Worm (Caenorhabditis elegans) whole organism, L1 larva: Measurements from ENCODE around the gene T24G10.2.

Experiments used
- C16A3.4 ChIP-seq: fragments of 150-350 bp; optimal IDR thresholded peaks from 2 replicates; lab custom pipeline; 2014; ENCODE audit warnings: missing biosample characterization, missing genetic modification characterization
- F16B12.6 ChIP-seq: fragments of 150-350 bp; optimal IDR thresholded peaks from 2 replicates; lab custom pipeline; 2014; ENCODE audit warnings: missing biosample characterization, missing genetic modification characterization
- alr-1 ChIP-seq: fragments of 200-800 bp; sonication (Bioruptor generic); optimal IDR thresholded peaks from 2 replicates; lab custom pipeline; 2018; ENCODE audit warnings: borderline replicate concordance, mild to moderate bottlenecking, missing genetic modification characterization, missing compliant biosample characterization
- aly-2 ChIP-seq: fragments of 150-350 bp; optimal IDR thresholded peaks from 2 replicates; lab custom pipeline; 2014; ENCODE audit warnings: missing biosample characterization, missing genetic modification characterization
- ceh-63 ChIP-seq: fragments of 200-800 bp; sonication (Bioruptor generic); optimal IDR thresholded peaks from 2 replicates; lab custom pipeline; 2018; ENCODE audit warnings: mild to moderate bottlenecking, missing genetic modification characterization, missing compliant biosample characterization
- ceh-8 ChIP-seq: fragments of 200-800 bp; sonication (Bioruptor generic); optimal IDR thresholded peaks from 2 replicates; lab custom pipeline; 2018; ENCODE audit warnings: mild to moderate bottlenecking, missing genetic modification characterization, moderate library complexity, missing compliant biosample characterization
- ceh-90 ChIP-seq: sonication (generic microtip); optimal IDR thresholded peaks from 2 replicates; lab custom pipeline; 2016; ENCODE audit warnings: missing genetic modification characterization, missing compliant biosample characterization
- ces-1 ChIP-seq: fragments of 150-350 bp; optimal IDR thresholded peaks from 2 replicates; lab custom pipeline; 2014; ENCODE audit warnings: missing biosample characterization, missing genetic modification reagents, missing genetic modification characterization
- efl-1 ChIP-seq, 4 experiments: fragments of 150-350 bp; optimal IDR thresholded peaks in 3 of 4; peaks in 1 of 4; 1 replicate in 1 of 4; 2 replicates in 3 of 4; lab custom pipeline; 2014; ENCODE audit warnings: missing biosample characterization in 2 of 4, missing genetic modification characterization in 2 of 4, missing genetic modification reagents in 2 of 4
- efl-3 ChIP-seq: fragments of 200-800 bp; sonication (Bioruptor generic); optimal IDR thresholded peaks from 2 replicates; lab custom pipeline; 2018; ENCODE audit warnings: mild to moderate bottlenecking, missing genetic modification characterization, missing compliant biosample characterization
- egl-13 ChIP-seq: sonication (generic microtip); optimal IDR thresholded peaks from 2 replicates; lab custom pipeline; 2016; ENCODE audit warnings: missing genotype, missing genetic modification reagents, missing genetic modification characterization, missing compliant biosample characterization
- egl-27 ChIP-seq, 2 experiments: fragments of 150-350 bp in 1 of 2; sonication (generic microtip); optimal IDR thresholded peaks; 3 replicates each; lab custom pipeline; 2017 to 2018; ENCODE audit warnings: missing biosample characterization in 2 of 2, missing genetic modification characterization in 2 of 2, missing genetic modification reagents in 2 of 2
- elt-2 ChIP-seq: sonication (generic microtip); optimal IDR thresholded peaks from 2 replicates; lab custom pipeline; 2016; ENCODE audit warnings: missing genetic modification characterization, mild to moderate bottlenecking, inconsistent platforms, missing compliant biosample characterization, missing genetic modification reagents
- ets-5 ChIP-seq: fragments of 200-800 bp; sonication (Bioruptor generic); IDR thresholded peaks from 2 replicates; pipeline ENCODE4 v1.3.6; 2022; ENCODE audit warnings: missing genetic modification characterization, missing compliant biosample characterization
- fkh-10 ChIP-seq: sonication (generic microtip); optimal IDR thresholded peaks from 2 replicates; lab custom pipeline; 2017; ENCODE audit warnings: missing biosample characterization, missing genetic modification reagents, missing genetic modification characterization
- fkh-4 ChIP-seq: sonication (generic microtip); optimal IDR thresholded peaks from 2 replicates; lab custom pipeline; 2016; ENCODE audit warnings: missing compliant biosample characterization, missing genetic modification characterization, borderline replicate concordance
- fkh-8 ChIP-seq: sonication (generic microtip); optimal IDR thresholded peaks from 2 replicates; lab custom pipeline; 2016; ENCODE audit warnings: mild to moderate bottlenecking, missing genetic modification characterization, missing compliant biosample characterization
- grh-1 ChIP-seq: fragments of 200-800 bp; sonication (Bioruptor generic); IDR thresholded peaks from 2 replicates; pipeline ENCODE4 v1.3.6; 2022; ENCODE audit warnings: missing genetic modification reagents, missing genetic modification characterization, missing compliant biosample characterization
- hpl-2 ChIP-seq: fragments of 150-350 bp; optimal IDR thresholded peaks from 2 replicates; lab custom pipeline; 2014; ENCODE audit warnings: missing biosample characterization, missing genetic modification reagents, missing genetic modification characterization
- jun-1 ChIP-seq: fragments of 150-350 bp; optimal IDR thresholded peaks from 2 replicates; lab custom pipeline; 2014; ENCODE audit warnings: missing biosample characterization, missing genetic modification reagents, missing genetic modification characterization
- lin-13 ChIP-seq: fragments of 150-350 bp; optimal IDR thresholded peaks from 2 replicates; lab custom pipeline; 2014; ENCODE audit warnings: missing biosample characterization, missing genetic modification reagents, missing genetic modification characterization
- lin-15B ChIP-seq: fragments of 150-350 bp; sonication (generic microtip); optimal IDR thresholded peaks from 3 replicates; lab custom pipeline; 2014; ENCODE audit warnings: missing biosample characterization, missing genetic modification characterization
- lin-35 ChIP-seq, 2 experiments: fragments of 150-350 bp; optimal IDR thresholded peaks; 2 replicates each; lab custom pipeline; 2014; ENCODE audit warnings: missing biosample characterization in 2 of 2, missing genetic modification characterization in 2 of 2, missing genetic modification reagents in 2 of 2
- lin-39 ChIP-seq: fragments of 150-350 bp; optimal IDR thresholded peaks from 2 replicates; lab custom pipeline; 2014; ENCODE audit warnings: missing biosample characterization, missing genetic modification reagents, missing genetic modification characterization
- lir-3 ChIP-seq: sonication (generic microtip); optimal IDR thresholded peaks from 2 replicates; lab custom pipeline; 2016; ENCODE audit warnings: mild to moderate bottlenecking, missing genetic modification characterization, moderate library complexity, missing compliant biosample characterization; ENCODE audit not compliant: poor library complexity
- lsy-2 ChIP-seq, 2 experiments: fragments of 150-350 bp; optimal IDR thresholded peaks; 2 replicates each; lab custom pipeline; 2014; ENCODE audit warnings: missing biosample characterization in 2 of 2, missing genetic modification characterization in 2 of 2
- mdl-1 ChIP-seq, 2 experiments: fragments of 150-350 bp; optimal IDR thresholded peaks; 2 replicates each; lab custom pipeline; 2014 to 2017; ENCODE audit warnings: missing biosample characterization in 2 of 2, missing genetic modification characterization in 2 of 2, inconsistent platforms in 1 of 2
- nhr-19 ChIP-seq: fragments of 200-800 bp; sonication (Bioruptor generic); conservative IDR thresholded peaks from 2 replicates; pipeline ENCODE4 v1.3.6; 2022; ENCODE audit warnings: missing genetic modification characterization, missing compliant biosample characterization
- nhr-237 ChIP-seq: fragments of 150-350 bp; optimal IDR thresholded peaks from 2 replicates; lab custom pipeline; 2014; ENCODE audit warnings: missing biosample characterization, missing genetic modification characterization
- nhr-28 ChIP-seq: fragments of 150-350 bp; optimal IDR thresholded peaks from 2 replicates; lab custom pipeline; 2014; ENCODE audit warnings: missing biosample characterization, missing genetic modification characterization
- nhr-71 ChIP-seq: sonication (generic microtip); optimal IDR thresholded peaks from 2 replicates; lab custom pipeline; 2016; ENCODE audit warnings: mild to moderate bottlenecking, missing genetic modification characterization, moderate library complexity, missing compliant biosample characterization
- nhr-76 ChIP-seq: sonication (generic microtip); optimal IDR thresholded peaks from 2 replicates; lab custom pipeline; 2017; ENCODE audit warnings: missing biosample characterization, missing genetic modification characterization
- nhr-85 ChIP-seq: sonication (generic microtip); peaks from one replicate; lab custom pipeline; 2016; ENCODE audit warnings: missing genetic modification characterization, inconsistent platforms, missing compliant biosample characterization
- nhr-90 ChIP-seq: sonication (generic microtip); optimal IDR thresholded peaks from 2 replicates; lab custom pipeline; 2016; ENCODE audit warnings: mild to moderate bottlenecking, missing genetic modification characterization, missing compliant biosample characterization; ENCODE audit not compliant: poor library complexity
- snu-23 ChIP-seq: sonication (generic microtip); optimal IDR thresholded peaks from 2 replicates; lab custom pipeline; 2016; ENCODE audit warnings: missing genetic modification characterization, missing compliant biosample characterization
- sox-4 ChIP-seq: sonication (generic microtip); optimal IDR thresholded peaks from 2 replicates; lab custom pipeline; 2016; ENCODE audit warnings: missing genetic modification characterization, missing compliant biosample characterization
- tlp-1 ChIP-seq: fragments of 150-350 bp; optimal IDR thresholded peaks from 2 replicates; lab custom pipeline; 2014; ENCODE audit warnings: missing biosample characterization, missing genetic modification characterization
- unc-130 ChIP-seq: fragments of 150-350 bp; optimal IDR thresholded peaks from 2 replicates; lab custom pipeline; 2017; ENCODE audit warnings: missing biosample characterization, missing genetic modification characterization, inconsistent platforms
- unc-30 ChIP-seq: sonication (generic microtip); optimal IDR thresholded peaks from 2 replicates; lab custom pipeline; 2017; ENCODE audit warnings: missing biosample characterization, missing genetic modification characterization
- unc-62 ChIP-seq: fragments of 150-350 bp; optimal IDR thresholded peaks from 2 replicates; lab custom pipeline; 2014; ENCODE audit warnings: missing biosample characterization, missing genetic modification reagents, missing genetic modification characterization
- unc-86 ChIP-seq: sonication (generic microtip); optimal IDR thresholded peaks from 2 replicates; lab custom pipeline; 2016; ENCODE audit warnings: missing genetic modification characterization, missing compliant biosample characterization
- vab-15 ChIP-seq: sonication (generic microtip); optimal IDR thresholded peaks from 2 replicates; lab custom pipeline; 2017; ENCODE audit warnings: missing genotype, mild to moderate bottlenecking, missing genetic modification characterization, missing compliant biosample characterization
- zag-1 ChIP-seq: fragments of 150-350 bp; optimal IDR thresholded peaks from 2 replicates; lab custom pipeline; 2014; ENCODE audit warnings: missing biosample characterization, missing genetic modification characterization
- ztf-11 ChIP-seq, 2 experiments: sonication (generic microtip); optimal IDR thresholded peaks; 2 replicates each; lab custom pipeline; 2016 to 2017; ENCODE audit warnings: missing genetic modification characterization in 2 of 2, missing biosample characterization in 1 of 2, missing compliant biosample characterization in 1 of 2
- ztf-4 ChIP-seq: fragments of 150-350 bp; optimal IDR thresholded peaks from 2 replicates; lab custom pipeline; 2014; ENCODE audit warnings: missing biosample characterization, missing genetic modification characterization

T24G10.2 gene

DNA sequence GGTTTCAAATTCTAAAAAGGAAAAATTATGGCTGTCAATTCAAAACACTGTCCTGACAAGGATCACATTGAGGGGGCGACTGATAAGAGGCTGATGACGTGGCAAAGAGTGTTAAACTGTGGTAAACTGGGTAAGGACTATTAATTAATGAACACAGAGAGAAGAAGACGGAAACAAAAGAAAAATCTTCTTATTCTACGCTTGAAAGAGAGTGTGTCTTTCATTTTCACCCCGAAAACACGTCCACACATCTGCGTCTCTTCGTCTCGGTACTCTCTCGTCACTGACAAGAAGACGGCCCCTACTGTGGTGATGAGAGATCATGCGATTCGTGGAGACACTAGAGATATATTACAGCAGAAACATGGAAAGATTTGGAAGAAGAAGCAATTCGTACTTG, 21.2 kb downstream of the T24G10.2 start (continued):
- no peak for TF ChIP-seq jun-1 (tag; lab: Kevin White, UChicago)
- no peak for TF ChIP-seq lin-13
- no peak for TF ChIP-seq grh-1
- peak; percentile 59 for TF ChIP-seq nhr-71 (tag; lab: Kevin White, UChicago)
- no peak for TF ChIP-seq tlp-1 (tag; lab: Kevin White, UChicago)
- no peak for TF ChIP-seq nhr-28
- TF ChIP-seq C16A3.4 (tag; lab: Kevin White, UChicago) = no peak
- TF ChIP-seq aly-2 (tag; lab: Kevin White, UChicago) = no peak
- TF ChIP-seq lin-39 (tag; lab: Kevin White, UChicago) = no peak
- no peak for TF ChIP-seq F16B12.6 (tag; lab: Kevin White, UChicago)
- no peak for TF ChIP-seq ceh-90 (tag; lab: Kevin White, UChicago)
- TF ChIP-seq nhr-85 (tag; lab: Kevin White, UChicago) = no peak
- no peak for TF ChIP-seq nhr-76 (tag; lab: Kevin White, UChicago)
- TF ChIP-seq ztf-4 (tag; lab: Kevin White, UChicago) = no peak
- peak; percentile 11 for TF ChIP-seq elt-2 (tag; lab: Kevin White, UChicago)
- TF ChIP-seq zag-1 = no peak
- no peak for TF ChIP-seq alr-1 (tag; lab: Kevin White, UChicago)
- no peak for TF ChIP-seq unc-30
- no peak for TF ChIP-seq ets-5 (GFP tag; lab: Robert Waterston, UW)
- 0 out of 2 replicates have a peak, but pooled peaks have one; percentile 13 for TF ChIP-seq nhr-19 (GFP tag; lab: Robert Waterston, UW)
- peak in 1 of 2 experiments; percentile 36 for TF ChIP-seq lsy-2 (tag; optimal IDR thresholded peaks at IDR 0.05; lab: Kevin White, UChicago)
- peak; percentile 10 for TF ChIP-seq nhr-90
- no peak for TF ChIP-seq efl-3
- peak in 1 of 2 experiments; percentile 40 for TF ChIP-seq mdl-1 (tag; optimal IDR thresholded peaks at IDR 0.05; lab: Kevin White, UChicago)
- TF ChIP-seq unc-86 (tag; lab: Kevin White, UChicago) = no peak
- no peak for TF ChIP-seq ceh-8 (GFP tag; lab: Kevin White, UChicago)
- no peak for TF ChIP-seq ztf-11 (tag; optimal IDR thresholded peaks at IDR 0.05; lab: Kevin White, UChicago)
- no peak for TF ChIP-seq vab-15 (tag; lab: Kevin White, UChicago)
- TF ChIP-seq ces-1 (GFP tag; lab: Kevin White, UChicago) = no peak
- peak; percentile 51 for TF ChIP-seq snu-23 (GFP tag; lab: Kevin White, UChicago)
- no peak for TF ChIP-seq lir-3

- TF ChIP-seq nhr-71 (tag; lab: Kevin White, UChicago) (no peak), fkh-10 (GFP tag; lab: Kevin White, UChicago) (no peak), fkh-4 (tag; lab: Kevin White, UChicago) (no peak), ces-1 (GFP tag; lab: Kevin White, UChicago) (no peak), elt-2 (tag; lab: Kevin White, UChicago) (peak; percentile 50), unc-62 (no peak), tlp-1 (tag; lab: Kevin White, UChicago) (no peak), egl-27 (tag; optimal IDR thresholded peaks at IDR 0.05; lab: Kevin White, UChicago) (no peak), ceh-8 (GFP tag; lab: Kevin White, UChicago) (no peak), unc-130 (no peak), efl-1 (optimal IDR thresholded peaks at IDR 0.05; lab: Kevin White, UChicago) (no peak), efl-1 (GFP tag; optimal IDR thresholded peaks at IDR 0.05 in 1 of 2; lab: Kevin White, UChicago) (peak in 1 of 2 experiments; percentile 28), vab-15 (tag; lab: Kevin White, UChicago) (no peak), nhr-90 (no peak), fkh-8 (tag; lab: Kevin White, UChicago) (no peak), lir-3 (no peak), hpl-2 (GFP tag; lab: Kevin White, UChicago) (no peak), ets-5 (GFP tag; lab: Robert Waterston, UW) (no peak), lin-35 (GFP tag; optimal IDR thresholded peaks at IDR 0.05; lab: Kevin White, UChicago) (peak in 1 of 2 experiments; percentile 23), egl-13 (tag; lab: Kevin White, UChicago) (no peak), nhr-28 (no peak), lin-15B (no peak), zag-1 (no peak), nhr-237 (tag; lab: Kevin White, UChicago) (no peak), ceh-63 (GFP tag; lab: Kevin White, UChicago) (no peak), sox-4 (tag; lab: Kevin White, UChicago) (no peak), lin-13 (no peak)
Measured at ce11 chrIII:5420276-5420675, 22.3 kb downstream of the T24G10.2 start.
